Worm (Caenorhabditis elegans) whole organism, young adult: ENCODE results near the gene clec-205.

ENCODE experiments used
- B0019.2 ChIP-seq: fragments of 200-800 bp; sonication (Bioruptor generic); conservative IDR thresholded peaks from 2 replicates; pipeline ENCODE4 v1.3.6; 2022; ENCODE audit warnings: missing genetic modification reagents, missing genetic modification characterization, missing compliant biosample characterization
- C17E4.6 ChIP-seq: fragments of 200-800 bp; sonication (Bioruptor generic); IDR thresholded peaks from 2 replicates; pipeline ENCODE4 v1.3.6; 2022; ENCODE audit warnings: missing genetic modification reagents, missing genetic modification characterization, missing compliant biosample characterization
- F10E7.11 ChIP-seq: sonication (generic microtip); optimal IDR thresholded peaks from 2 replicates; lab custom pipeline; 2017; ENCODE audit warnings: mild to moderate bottlenecking, missing genetic modification characterization, moderate library complexity, missing compliant biosample characterization
- F22D6.2 ChIP-seq: sonication (generic microtip); optimal IDR thresholded peaks from 2 replicates; lab custom pipeline; 2016; ENCODE audit warnings: mild to moderate bottlenecking, missing genetic modification characterization, missing compliant biosample characterization
- F57C9.4 ChIP-seq: sonication (generic microtip); optimal IDR thresholded peaks from 2 replicates; lab custom pipeline; 2017; ENCODE audit warnings: mild to moderate bottlenecking, missing genetic modification characterization, missing compliant biosample characterization
- Y53F4B.3 ChIP-seq: fragments of 200-800 bp; sonication (Bioruptor generic); IDR thresholded peaks from 2 replicates; pipeline ENCODE4 v1.3.6; 2022; ENCODE audit warnings: missing genetic modification reagents, missing genetic modification characterization, missing compliant biosample characterization
- Y53G8AR.9 ChIP-seq: fragments of 200-800 bp; sonication (Bioruptor generic); conservative IDR thresholded peaks from 2 replicates; pipeline ENCODE4 v1.3.6; 2022; ENCODE audit warnings: missing genetic modification reagents, missing genetic modification characterization, missing compliant biosample characterization
- athp-1 ChIP-seq: sonication (generic microtip); optimal IDR thresholded peaks from 2 replicates; lab custom pipeline; 2017; ENCODE audit warnings: mild to moderate bottlenecking, missing genetic modification characterization, missing compliant biosample characterization
- attf-3 ChIP-seq: fragments of 200-800 bp; sonication (Bioruptor generic); conservative IDR thresholded peaks from 2 replicates; pipeline ENCODE4 v1.3.6; 2022; ENCODE audit warnings: missing genetic modification reagents, missing genetic modification characterization, missing compliant biosample characterization
- bed-1 ChIP-seq: fragments of 200-800 bp; sonication (Bioruptor generic); IDR thresholded peaks from 2 replicates; pipeline ENCODE4 v1.3.6; 2022; ENCODE audit warnings: missing genetic modification reagents, missing genetic modification characterization, missing compliant biosample characterization
- ceh-100 ChIP-seq: fragments of 200-800 bp; sonication (Bioruptor generic); IDR thresholded peaks from 2 replicates; pipeline ENCODE4 v1.3.6; 2022; ENCODE audit warnings: missing genetic modification reagents, missing genetic modification characterization, missing compliant biosample characterization
- efl-1 ChIP-seq: fragments of 150-350 bp; optimal IDR thresholded peaks from 2 replicates; lab custom pipeline; 2014; ENCODE audit warnings: missing biosample characterization, missing genetic modification reagents, missing genetic modification characterization
- egl-18 ChIP-seq: fragments of 200-800 bp; sonication (Bioruptor generic); IDR thresholded peaks from 2 replicates; pipeline ENCODE4 v1.3.6; 2022; ENCODE audit warnings: missing genetic modification reagents, missing genetic modification characterization, missing compliant biosample characterization
- egl-44 ChIP-seq: fragments of 200-800 bp; sonication (Bioruptor generic); IDR thresholded peaks from 2 replicates; pipeline ENCODE4 v1.3.6; 2022; ENCODE audit warnings: missing genetic modification reagents, missing genetic modification characterization, missing compliant biosample characterization
- ekl-4 ChIP-seq: fragments of 200-800 bp; sonication (Bioruptor generic); IDR thresholded peaks from 2 replicates; pipeline ENCODE4 v1.3.6; 2022; ENCODE audit warnings: missing genetic modification reagents, missing genetic modification characterization, missing compliant biosample characterization
- hmg-1.2 ChIP-seq: fragments of 200-800 bp; sonication (Bioruptor generic); IDR thresholded peaks from 2 replicates; pipeline ENCODE4 v1.3.6; 2022; ENCODE audit warnings: missing genetic modification reagents, missing genetic modification characterization, missing compliant biosample characterization
- lag-1 ChIP-seq: fragments of 200-800 bp; sonication (Bioruptor generic); IDR thresholded peaks from 2 replicates; pipeline ENCODE4 v1.3.6; 2022; ENCODE audit warnings: missing genetic modification reagents, missing genetic modification characterization, missing compliant biosample characterization
- let-526 ChIP-seq: fragments of 200-800 bp; sonication (Bioruptor generic); IDR thresholded peaks from 2 replicates; pipeline ENCODE4 v1.3.6; 2022; ENCODE audit warnings: missing genetic modification reagents, missing genetic modification characterization, missing compliant biosample characterization
- lin-54 ChIP-seq: fragments of 200-800 bp; sonication (Bioruptor generic); optimal IDR thresholded peaks from 2 replicates; lab custom pipeline; 2018; ENCODE audit warnings: mild to moderate bottlenecking, missing genetic modification characterization, missing compliant biosample characterization
- lsy-27 ChIP-seq: sonication (generic microtip); optimal IDR thresholded peaks from 2 replicates; lab custom pipeline; 2017; ENCODE audit warnings: missing genetic modification characterization, mild to moderate bottlenecking, missing compliant biosample characterization, antibody characterized with exemption, missing genotype, borderline replicate concordance; ENCODE audit not compliant: insufficient read depth
- madf-10 ChIP-seq: sonication (generic microtip); optimal IDR thresholded peaks from 2 replicates; lab custom pipeline; 2016; ENCODE audit warnings: mild to moderate bottlenecking, missing genetic modification characterization, missing compliant biosample characterization
- mxl-1 ChIP-seq: sonication (generic microtip); optimal IDR thresholded peaks from 2 replicates; lab custom pipeline; 2016; ENCODE audit warnings: missing genetic modification characterization, missing compliant biosample characterization
- nhr-120 ChIP-seq: fragments of 200-800 bp; sonication (Bioruptor generic); IDR thresholded peaks from 2 replicates; pipeline ENCODE4 v1.3.6; 2022; ENCODE audit warnings: missing genetic modification characterization, missing compliant biosample characterization
- nhr-179 ChIP-seq: sonication (generic microtip); optimal IDR thresholded peaks from 2 replicates; lab custom pipeline; 2016; ENCODE audit warnings: mild to moderate bottlenecking, missing genetic modification characterization, missing compliant biosample characterization
- nhr-27 ChIP-seq: fragments of 200-800 bp; sonication (Bioruptor generic); optimal IDR thresholded peaks from 2 replicates; lab custom pipeline; 2018; ENCODE audit warnings: mild to moderate bottlenecking, missing genetic modification characterization, moderate library complexity, missing compliant biosample characterization
- nhr-80 ChIP-seq: sonication (generic microtip); optimal IDR thresholded peaks from 2 replicates; lab custom pipeline; 2016; ENCODE audit warnings: missing genetic modification characterization, missing compliant biosample characterization
- pbrm-1 ChIP-seq: fragments of 200-800 bp; sonication (Bioruptor generic); IDR thresholded peaks from 2 replicates; pipeline ENCODE4 v1.3.6; 2022; ENCODE audit warnings: missing genetic modification reagents, missing genetic modification characterization, missing compliant biosample characterization
- rcor-1 ChIP-seq: fragments of 200-800 bp; sonication (Bioruptor generic); IDR thresholded peaks from 2 replicates; pipeline ENCODE4 v1.3.6; 2022; ENCODE audit warnings: missing genetic modification reagents, missing genetic modification characterization, missing compliant biosample characterization
- repo-1 ChIP-seq: sonication (generic microtip); optimal IDR thresholded peaks from 2 replicates; lab custom pipeline; 2017; ENCODE audit warnings: mild to moderate bottlenecking, missing genetic modification characterization, missing compliant biosample characterization
- rpc-1 ChIP-seq, 2 experiments: fragments of 150-350 bp in 1 of 2; sonication (generic microtip) in 1 of 2; optimal IDR thresholded peaks; 2 replicates each; lab custom pipeline; 2014 to 2018; ENCODE audit warnings: missing biosample characterization in 1 of 2, missing genetic modification characterization in 1 of 2, missing genetic modification reagents in 1 of 2, missing genotype in 1 of 2
- snpc-1.1 ChIP-seq: sonication (generic microtip); optimal IDR thresholded peaks from 2 replicates; lab custom pipeline; 2017; ENCODE audit warnings: missing genetic modification characterization, mild to moderate bottlenecking, missing compliant biosample characterization, antibody characterized with exemption, moderate library complexity, missing genotype, missing genetic modification reagents; ENCODE audit not compliant: insufficient read depth
- ztf-25 ChIP-seq: fragments of 200-800 bp; sonication (Bioruptor generic); IDR thresholded peaks from 2 replicates; pipeline ENCODE4 v1.3.6; 2022; ENCODE audit warnings: missing genetic modification reagents, missing genetic modification characterization, missing compliant biosample characterization
- ztf-3 ChIP-seq: fragments of 200-800 bp; sonication (Bioruptor generic); optimal IDR thresholded peaks from 2 replicates; lab custom pipeline; 2018; ENCODE audit warnings: mild to moderate bottlenecking, missing genetic modification characterization, missing compliant biosample characterization

clec-205 gene

ce11 chrV:1751449-1751848 lies 9.2 kb upstream of the clec-205 start, which contains the start of gene srh-199:
Gene srh-199 (minus strand): TSS chrV:1751549.
- TF ChIP-seq rpc-1 (optimal IDR thresholded peaks at IDR 0.05; lab: Kevin White, UChicago) (no peak), rpc-1 (tag; optimal IDR thresholded peaks at IDR 0.05; lab: Kevin White, UChicago) (no peak), C17E4.6 (GFP tag; lab: Robert Waterston, UW) (no peak)

- no peak for TF ChIP-seq Y53F4B.3
- no peak for TF ChIP-seq ekl-4 (GFP tag; lab: Robert Waterston, UW)
- TF ChIP-seq nhr-179 (tag; lab: Kevin White, UChicago), result no peak
- no peak for TF ChIP-seq attf-3 (GFP tag; lab: Robert Waterston, UW)
- TF ChIP-seq egl-18 (GFP tag; lab: Robert Waterston, UW), result no peak
- TF ChIP-seq B0019.2 (GFP tag; lab: Robert Waterston, UW), result no peak
- no peak for TF ChIP-seq nhr-120 (GFP tag; lab: Robert Waterston, UW)
- no peak for TF ChIP-seq lag-1
- TF ChIP-seq F22D6.2 (tag; lab: Kevin White, UChicago), result no peak
- TF ChIP-seq rcor-1 (GFP tag; lab: Robert Waterston, UW), result no peak
- TF ChIP-seq mxl-1 (tag; lab: Kevin White, UChicago), result no peak
- TF ChIP-seq nhr-27 (tag; lab: Kevin White, UChicago), result no peak
- TF ChIP-seq efl-1 (GFP tag; lab: Kevin White, UChicago), result no peak
- TF ChIP-seq ztf-3 (GFP tag; lab: Kevin White, UChicago), result no peak
- TF ChIP-seq pbrm-1 (GFP tag; lab: Robert Waterston, UW), result no peak
- no peak for TF ChIP-seq madf-10 (tag; lab: Kevin White, UChicago)
- TF ChIP-seq let-526 (GFP tag; lab: Robert Waterston, UW), result no peak
- no peak for TF ChIP-seq ztf-25 (GFP tag; lab: Robert Waterston, UW)
- TF ChIP-seq F57C9.4 (tag; lab: Kevin White, UChicago), result no peak
- TF ChIP-seq egl-44 (GFP tag; lab: Robert Waterston, UW), result no peak
Measured at ce11 chrV:1752496-1752895, 8.2 kb upstream of the clec-205 start, which contains the start of gene ZK697.1. Gene ZK697.1 (plus strand): TSS chrV:1752796.

ce11 chrV:1755589-1755988 lies 5.1 kb upstream of the clec-205 start, which contains the start of gene ZK697.14:
Gene ZK697.14 (minus strand): TSS chrV:1755689.
- TF ChIP-seq repo-1 (tag; lab: Kevin White, UChicago) (no peak), Y53G8AR.9 (GFP tag; lab: Robert Waterston, UW) (no peak), lsy-27 (tag; lab: Kevin White, UChicago) (no peak), bed-1 (GFP tag; lab: Robert Waterston, UW) (no peak), pbrm-1 (GFP tag; lab: Robert Waterston, UW) (no peak), F10E7.11 (tag; lab: Kevin White, UChicago) (no peak), hmg-1.2 (GFP tag; lab: Robert Waterston, UW) (no peak), snpc-1.1 (tag; lab: Kevin White, UChicago) (no peak), ceh-100 (GFP tag; lab: Robert Waterston, UW) (no peak), lin-54 (no peak), athp-1 (tag; lab: Kevin White, UChicago) (no peak), Y53F4B.3 (no peak), B0019.2 (GFP tag; lab: Robert Waterston, UW) (no peak), nhr-80 (tag; lab: Kevin White, UChicago) (no peak)

- peak; percentile 32 for TF ChIP-seq nhr-80 (tag; lab: Kevin White, UChicago)
- no peak for TF ChIP-seq lin-54
- TF ChIP-seq, all 124 proteins: peak for 1
Measured at ce11 chrV:1756099-1756498, 4.6 kb upstream of the clec-205 start.
